Fruit fly (Drosophila melanogaster) whole organism, embryonic: Measurements from ENCODE around the gene CG15878.

Source experiments
- Atf6 ChIP-seq: fragments of 200-800 bp; sonication (Bioruptor generic); IDR thresholded peaks from 2 replicates; pipeline ENCODE4 v1.3.6; 2022; ENCODE audit warnings: missing biosample characterization, missing genetic modification characterization
- Bgb ChIP-seq: fragments of 200-800 bp; sonication (Bioruptor generic); IDR thresholded peaks from 2 replicates; pipeline ENCODE4 v1.3.6; 2022; ENCODE audit warnings: missing biosample characterization, missing genetic modification characterization; ENCODE audit not compliant: partially characterized antibody
- BtbVII ChIP-seq: fragments of 200-800 bp; sonication (Bioruptor generic); optimal IDR thresholded peaks from 3 replicates; lab custom pipeline; 2017; ENCODE audit warnings: missing biosample characterization, mild to moderate bottlenecking, missing genetic modification characterization
- CG10267 ChIP-seq: fragments of 200-800 bp; sonication (Bioruptor generic); optimal IDR thresholded peaks from 2 replicates; lab custom pipeline; 2018; ENCODE audit warnings: missing biosample characterization, mild to moderate bottlenecking, missing genetic modification characterization, moderate library complexity
- CG10959 ChIP-seq: fragments of 200-800 bp; sonication (Bioruptor generic); IDR thresholded peaks from 2 replicates; pipeline ENCODE4 v1.3.6; 2022; ENCODE audit warnings: missing biosample characterization, missing genetic modification characterization
- CG11093 ChIP-seq: fragments of 200-800 bp; sonication (Bioruptor generic); IDR thresholded peaks from 3 replicates; pipeline ENCODE4 v1.3.6; 2022; ENCODE audit warnings: missing biosample characterization, missing genetic modification characterization
- CG11695 ChIP-seq: fragments of 200-800 bp; sonication (Bioruptor generic); IDR thresholded peaks from 3 replicates; pipeline ENCODE4 v1.3.6; 2022; ENCODE audit warnings: missing biosample characterization, missing genetic modification characterization
- CG12391 ChIP-seq: fragments of 200-800 bp; sonication (Bioruptor generic); optimal IDR thresholded peaks from 3 replicates; lab custom pipeline; 2018; ENCODE audit warnings: missing biosample characterization, mild to moderate bottlenecking, missing genetic modification characterization, moderate library complexity
- CG13287 ChIP-seq: fragments of 200-800 bp; sonication (Bioruptor generic); IDR thresholded peaks from 2 replicates; pipeline ENCODE4 v1.3.6; 2022; ENCODE audit warnings: missing biosample characterization, missing genetic modification characterization; ENCODE audit not compliant: partially characterized antibody
- CG13424 ChIP-seq: fragments of 200-800 bp; sonication (Bioruptor generic); optimal IDR thresholded peaks from 2 replicates; lab custom pipeline; 2019; ENCODE audit warnings: missing biosample characterization, mild to moderate bottlenecking, missing genetic modification characterization, moderate library complexity
- CG14710 ChIP-seq: fragments of 200-800 bp; sonication (Bioruptor generic); optimal IDR thresholded peaks from 3 replicates; lab custom pipeline; 2019; ENCODE audit warnings: missing biosample characterization, mild to moderate bottlenecking, missing genetic modification characterization, moderate library complexity
- CG16863 ChIP-seq: fragments of 200-800 bp; sonication (Bioruptor generic); optimal IDR thresholded peaks from 3 replicates; lab custom pipeline; 2016; ENCODE audit warnings: missing biosample characterization, missing genetic modification characterization
- CG18619 ChIP-seq: fragments of 200-800 bp; sonication (Bioruptor generic); optimal IDR thresholded peaks from 3 replicates; lab custom pipeline; 2017; ENCODE audit warnings: missing biosample characterization, mild to moderate bottlenecking, missing genetic modification characterization
- CG18764 ChIP-seq: fragments of 200-800 bp; sonication (Bioruptor generic); optimal IDR thresholded peaks from 3 replicates; lab custom pipeline; 2016; ENCODE audit warnings: missing biosample characterization, missing genetic modification characterization
- CG31224 ChIP-seq: fragments of 200-800 bp; sonication (Bioruptor generic); IDR thresholded peaks from 2 replicates; pipeline ENCODE4 v1.3.6; 2022; ENCODE audit warnings: missing biosample characterization, missing genetic modification characterization
- CG5180 ChIP-seq: fragments of 200-800 bp; sonication (Bioruptor generic); optimal IDR thresholded peaks from 3 replicates; lab custom pipeline; 2017; ENCODE audit warnings: missing biosample characterization, missing genetic modification characterization, mild to moderate bottlenecking, moderate library complexity, missing genetic modification reagents
- CG6272 ChIP-seq: fragments of 200-800 bp; sonication (Bioruptor generic); IDR thresholded peaks from 2 replicates; pipeline ENCODE4 v1.3.6; 2022; ENCODE audit warnings: missing biosample characterization, missing genetic modification characterization
- CG9437 ChIP-seq: fragments of 200-800 bp; sonication (Bioruptor generic); optimal IDR thresholded peaks from 2 replicates; lab custom pipeline; 2018; ENCODE audit warnings: missing biosample characterization, mild to moderate bottlenecking, missing genetic modification characterization
- CG9727 ChIP-seq: fragments of 200-800 bp; sonication (Bioruptor generic); optimal IDR thresholded peaks from 3 replicates; lab custom pipeline; 2017; ENCODE audit warnings: missing biosample characterization, mild to moderate bottlenecking, missing genetic modification characterization
- CG9817 ChIP-seq: fragments of 200-800 bp; sonication (Bioruptor generic); optimal IDR thresholded peaks from 2 replicates; lab custom pipeline; 2018; ENCODE audit warnings: missing biosample characterization, mild to moderate bottlenecking, missing genetic modification characterization, moderate library complexity
- Chrac-16 ChIP-seq: fragments of 200-800 bp; sonication (Bioruptor generic); optimal IDR thresholded peaks from 3 replicates; lab custom pipeline; 2016; ENCODE audit warnings: missing biosample characterization, missing genetic modification characterization
- Dll ChIP-seq: fragments of 200-800 bp; sonication (Bioruptor generic); IDR thresholded peaks from 4 replicates; pipeline ENCODE4 v1.3.6; 2022; ENCODE audit warnings: missing biosample characterization, missing genetic modification characterization; ENCODE audit not compliant: partially characterized antibody
- ERR ChIP-seq: fragments of 200-800 bp; sonication (Bioruptor generic); optimal IDR thresholded peaks from 2 replicates; lab custom pipeline; 2016; ENCODE audit warnings: missing biosample characterization, missing genetic modification characterization
- Hr39 ChIP-seq: fragments of >200 bp; optimal IDR thresholded peaks from 2 replicates; lab custom pipeline; 2017
- Kr ChIP-seq: fragments of 200-800 bp; sonication (Bioruptor generic); optimal IDR thresholded peaks from 2 replicates; lab custom pipeline; 2017; ENCODE audit warnings: missing biosample characterization, mild to moderate bottlenecking, missing genetic modification characterization
- NK7.1 ChIP-seq: fragments of 200-800 bp; sonication (Bioruptor generic); optimal IDR thresholded peaks from 3 replicates; lab custom pipeline; 2016; ENCODE audit warnings: missing biosample characterization, missing genetic modification characterization
- Nf-YA ChIP-seq: fragments of 200-800 bp; sonication (Bioruptor generic); IDR thresholded peaks from 2 replicates; pipeline ENCODE4 v1.3.6; 2022; ENCODE audit warnings: missing biosample characterization, missing genetic modification characterization
- Ravus ChIP-seq: fragments of 200-800 bp; sonication (Bioruptor generic); IDR thresholded peaks from 2 replicates; pipeline ENCODE4 v1.3.6; 2022; ENCODE audit warnings: missing biosample characterization, missing genetic modification characterization
- amos ChIP-seq: fragments of 200-800 bp; sonication (Bioruptor generic); IDR thresholded peaks from 2 replicates; pipeline ENCODE4 v1.3.6; 2022; ENCODE audit warnings: missing biosample characterization, missing genetic modification characterization; ENCODE audit not compliant: partially characterized antibody
- ase ChIP-seq: fragments of 200-800 bp; sonication (Bioruptor generic); IDR thresholded peaks from 3 replicates; pipeline ENCODE4 v1.3.6; 2022; ENCODE audit warnings: missing biosample characterization, missing genetic modification characterization
- bowl ChIP-seq: fragments of 200-800 bp; sonication (Bioruptor generic); IDR thresholded peaks from 2 replicates; pipeline ENCODE4 v1.3.6; 2022; ENCODE audit warnings: missing biosample characterization, missing genetic modification characterization
- br ChIP-seq: fragments of >200 bp; optimal IDR thresholded peaks from 2 replicates; lab custom pipeline; 2017
- bsh ChIP-seq, 2 experiments: fragments of 200-800 bp; sonication (Bioruptor generic); optimal IDR thresholded peaks; 2 replicates each; lab custom pipeline; 2017 to 2018; ENCODE audit warnings: mild to moderate bottlenecking in 2 of 2, missing biosample characterization in 2 of 2, missing genetic modification characterization in 2 of 2, moderate library complexity in 1 of 2
- chinmo ChIP-seq: fragments of 200-800 bp; sonication (Bioruptor generic); IDR thresholded peaks from 4 replicates; pipeline ENCODE4 v1.3.6; 2022; ENCODE audit warnings: missing biosample characterization, missing genetic modification characterization; ENCODE audit not compliant: partially characterized antibody
- dan ChIP-seq: fragments of 200-800 bp; sonication (Bioruptor generic); IDR thresholded peaks from 2 replicates; pipeline ENCODE4 v1.3.6; 2022; ENCODE audit warnings: missing biosample characterization, missing genetic modification characterization
- dm ChIP-seq: fragments of 200-800 bp; sonication (Bioruptor generic); optimal IDR thresholded peaks from 3 replicates; lab custom pipeline; 2016; ENCODE audit warnings: missing biosample characterization, missing genetic modification characterization
- dmrt99B ChIP-seq: fragments of 200-800 bp; sonication (Bioruptor generic); optimal IDR thresholded peaks from 2 replicates; lab custom pipeline; 2018; ENCODE audit warnings: missing biosample characterization, mild to moderate bottlenecking, missing genetic modification characterization, moderate library complexity
- ems ChIP-seq: fragments of 200-800 bp; sonication (Bioruptor generic); optimal IDR thresholded peaks from 3 replicates; lab custom pipeline; 2016; ENCODE audit warnings: missing biosample characterization, missing genetic modification characterization
- exex ChIP-seq: fragments of 200-800 bp; sonication (Bioruptor generic); optimal IDR thresholded peaks from 4 replicates; lab custom pipeline; 2018; ENCODE audit warnings: missing biosample characterization, mild to moderate bottlenecking, missing genetic modification characterization, moderate library complexity
- fd96Cb ChIP-seq: fragments of 200-800 bp; sonication (Bioruptor generic); optimal IDR thresholded peaks from 2 replicates; lab custom pipeline; 2018; ENCODE audit warnings: missing biosample characterization, mild to moderate bottlenecking, missing genetic modification characterization, moderate library complexity
- grau ChIP-seq: fragments of 200-800 bp; optimal IDR thresholded peaks from 3 replicates; lab custom pipeline; 2019; ENCODE audit warnings: missing biosample characterization, mild to moderate bottlenecking, missing genetic modification characterization, moderate library complexity
- gsb ChIP-seq: fragments of 200-800 bp; sonication (Bioruptor generic); IDR thresholded peaks from 2 replicates; pipeline ENCODE4 v1.3.6; 2022; ENCODE audit warnings: missing biosample characterization, missing genetic modification characterization
- klu ChIP-seq: fragments of 200-800 bp; sonication (Bioruptor generic); IDR thresholded peaks from 2 replicates; pipeline ENCODE4 v1.3.6; 2022; ENCODE audit warnings: missing biosample characterization, missing genetic modification characterization
- lbe ChIP-seq: fragments of 200-800 bp; sonication (Bioruptor generic); optimal IDR thresholded peaks from 2 replicates; lab custom pipeline; 2016; ENCODE audit warnings: missing biosample characterization, mild to moderate bottlenecking, missing genetic modification characterization
- p53 ChIP-seq: fragments of 200-800 bp; sonication (Bioruptor generic); optimal IDR thresholded peaks from 2 replicates; lab custom pipeline; 2016; ENCODE audit warnings: missing biosample characterization, missing genetic modification characterization
- sim ChIP-seq: fragments of 200-800 bp; sonication (Bioruptor generic); IDR thresholded peaks from 2 replicates; pipeline ENCODE4 v1.3.6; 2022; ENCODE audit warnings: missing biosample characterization, missing genetic modification characterization
- sisA ChIP-seq: fragments of 200-800 bp; sonication (Bioruptor generic); IDR thresholded peaks from 2 replicates; pipeline ENCODE4 v1.3.6; 2022; ENCODE audit warnings: missing biosample characterization, missing genetic modification characterization
- sr ChIP-seq: fragments of 200-800 bp; sonication (Bioruptor generic); IDR thresholded peaks from 3 replicates; pipeline ENCODE4 v1.3.6; 2022; ENCODE audit warnings: missing biosample characterization, missing genetic modification characterization
- tna ChIP-seq: fragments of 200-800 bp; sonication (Bioruptor generic); IDR thresholded peaks from 2 replicates; pipeline ENCODE4 v1.3.6; 2022; ENCODE audit warnings: missing biosample characterization, missing genetic modification characterization; ENCODE audit not compliant: partially characterized antibody
- wek ChIP-seq: fragments of 200-800 bp; sonication (Bioruptor generic); optimal IDR thresholded peaks from 3 replicates; lab custom pipeline; 2018; ENCODE audit warnings: missing biosample characterization, mild to moderate bottlenecking, missing genetic modification characterization, moderate library complexity
- wor ChIP-seq: fragments of 200-800 bp; sonication (Bioruptor generic); IDR thresholded peaks from 2 replicates; pipeline ENCODE4 v1.3.6; 2022; ENCODE audit warnings: missing biosample characterization, missing genetic modification characterization
- zen ChIP-seq: fragments of 200-800 bp; sonication (Bioruptor generic); optimal IDR thresholded peaks from 3 replicates; lab custom pipeline; 2018; ENCODE audit warnings: missing biosample characterization, mild to moderate bottlenecking, missing genetic modification characterization, moderate library complexity

Gene CG15878

dm6 chr3L:2164805-2165204, 47.5 kb downstream of the CG15878 start (continued):
- TF ChIP-seq CG18764 (GFP tag; lab: Kevin White, UChicago), result no peak
- no peak for TF ChIP-seq zen (tag; lab: Kevin White, UChicago)
- TF ChIP-seq CG11093, result no peak
- no peak for TF ChIP-seq klu (GFP tag; lab: Robert Waterston, UW)
- TF ChIP-seq wek (GFP tag; lab: Kevin White, UChicago), result no peak
- peak; percentile 41; the same call in 1 of the 2 replicates for TF ChIP-seq Atf6 (GFP tag; lab: Robert Waterston, UW)
- no peak for TF ChIP-seq CG16863 (GFP tag; lab: Kevin White, UChicago)
- TF ChIP-seq sr (GFP tag; lab: Robert Waterston, UW), result no peak
- TF ChIP-seq dmrt99B (tag; lab: Kevin White, UChicago), result peak; percentile 58
- TF ChIP-seq Kr (GFP tag; lab: Kevin White, UChicago), result no peak
- no peak for TF ChIP-seq bowl (GFP tag; lab: Robert Waterston, UW)
- TF ChIP-seq NK7.1 (GFP tag; lab: Kevin White, UChicago), result no peak
- no peak for TF ChIP-seq Chrac-16 (GFP tag; lab: Kevin White, UChicago)
- TF ChIP-seq ems (GFP tag; lab: Kevin White, UChicago), result no peak
- TF ChIP-seq bsh (GFP tag; optimal IDR thresholded peaks at IDR 0.05; lab: Kevin White, UChicago), result peak in 1 of 2 experiments; percentile 38
- TF ChIP-seq CG10959 (GFP tag; lab: Robert Waterston, UW), result no peak
- no peak for TF ChIP-seq sim (GFP tag; lab: Robert Waterston, UW)
- TF ChIP-seq wor (GFP tag; lab: Robert Waterston, UW), result no peak
- TF ChIP-seq CG13424 (tag; lab: Kevin White, UChicago), result peak; percentile 33
- TF ChIP-seq CG12391, result no peak
- TF ChIP-seq CG9817 (tag; lab: Kevin White, UChicago), result no peak
- TF ChIP-seq CG10267 (tag; lab: Kevin White, UChicago), result no peak
- no peak for TF ChIP-seq CG13287 (GFP tag; lab: Robert Waterston, UW)
- no peak for TF ChIP-seq CG9437
- TF ChIP-seq br (lab: Kevin White, UChicago), result no peak
- TF ChIP-seq CG18619 (GFP tag; lab: Kevin White, UChicago), result no peak
- TF ChIP-seq p53 (GFP tag; lab: Kevin White, UChicago), result no peak
- TF ChIP-seq CG11695 (GFP tag; lab: Robert Waterston, UW), result 0 out of 3 replicates have a peak, but pooled peaks have one; percentile 18
- no peak for TF ChIP-seq Hr39 (lab: Kevin White, UChicago)
- TF ChIP-seq fd96Cb (tag; lab: Kevin White, UChicago), result no peak
- no peak for TF ChIP-seq ERR
- TF ChIP-seq exex, result no peak
- TF ChIP-seq Dll, result no peak
- no peak for TF ChIP-seq Bgb
- no peak for TF ChIP-seq gsb (GFP tag; lab: Robert Waterston, UW)
- TF ChIP-seq dan (GFP tag; lab: Robert Waterston, UW), result no peak
- TF ChIP-seq amos (GFP tag; lab: Robert Waterston, UW), result no peak
- peak; percentile 54 for TF ChIP-seq grau (tag; lab: Kevin White, UChicago)
- TF ChIP-seq Nf-YA (GFP tag; lab: Robert Waterston, UW), result no peak
- 0 out of 2 replicates have a peak, but pooled peaks have one; percentile 21 for TF ChIP-seq sisA (GFP tag; lab: Robert Waterston, UW)
- TF ChIP-seq CG9727, result no peak
- no peak for TF ChIP-seq CG5180 (GFP tag; lab: Kevin White, UChicago)
- TF ChIP-seq dm, result no peak
- no peak for TF ChIP-seq tna (GFP tag; lab: Robert Waterston, UW)
- TF ChIP-seq CG6272, result 0 out of 2 replicates have a peak, but pooled peaks have one; percentile 33
- TF ChIP-seq ase, result peak; percentile 51; the same call in 1 of the 3 replicates
- no peak for TF ChIP-seq CG31224 (GFP tag; lab: Robert Waterston, UW)
- TF ChIP-seq CG14710 (tag; lab: Kevin White, UChicago), result no peak
- TF ChIP-seq chinmo (GFP tag; lab: Robert Waterston, UW), result no peak
- no peak for TF ChIP-seq BtbVII (GFP tag; lab: Kevin White, UChicago)
- TF ChIP-seq Ravus, result no peak
- no peak for TF ChIP-seq lbe (GFP tag; lab: Kevin White, UChicago)
